Worm (Caenorhabditis elegans) whole organism, early embryonic: Measurements from ENCODE around the gene ptp-2.

Experiments
- B0310.2 ChIP-seq: sonication (generic microtip); optimal IDR thresholded peaks from 2 replicates; lab custom pipeline; 2016; ENCODE audit warnings: mild to moderate bottlenecking, missing genetic modification characterization, missing compliant biosample characterization
- F13C5.2 ChIP-seq: sonication (generic microtip); optimal IDR thresholded peaks from 2 replicates; lab custom pipeline; 2017; ENCODE audit warnings: mild to moderate bottlenecking, missing genetic modification characterization, inconsistent platforms, missing compliant biosample characterization
- ama-1 ChIP-seq: fragments of 150-350 bp; optimal IDR thresholded peaks from 2 replicates; lab custom pipeline; 2014
- ceh-13 ChIP-seq: fragments of 200-800 bp; sonication (Bioruptor generic); optimal IDR thresholded peaks from 2 replicates; lab custom pipeline; 2018; ENCODE audit warnings: mild to moderate bottlenecking, missing genetic modification characterization, missing compliant biosample characterization
- ets-7 ChIP-seq: sonication (generic microtip); optimal IDR thresholded peaks from 2 replicates; lab custom pipeline; 2016; ENCODE audit warnings: missing genotype, missing genetic modification characterization, missing compliant biosample characterization
- flt-1 ChIP-seq: fragments of 200-800 bp; sonication (Bioruptor generic); IDR thresholded peaks from 2 replicates; pipeline ENCODE4 v1.3.6; 2022; ENCODE audit warnings: missing genetic modification characterization, missing compliant biosample characterization
- hmbx-1 ChIP-seq: sonication (generic microtip); optimal IDR thresholded peaks from 2 replicates; lab custom pipeline; 2016; ENCODE audit warnings: mild to moderate bottlenecking, missing genetic modification characterization, missing compliant biosample characterization
- hmg-4 ChIP-seq: fragments of 200-800 bp; sonication (Bioruptor generic); optimal IDR thresholded peaks from 2 replicates; lab custom pipeline; 2018; ENCODE audit warnings: mild to moderate bottlenecking, missing genetic modification characterization, missing compliant biosample characterization
- hnd-1 ChIP-seq: sonication (generic microtip); optimal IDR thresholded peaks from 2 replicates; lab custom pipeline; 2016; ENCODE audit warnings: missing genetic modification characterization, missing compliant biosample characterization
- scrt-1 ChIP-seq: fragments of 200-800 bp; sonication (Bioruptor generic); IDR thresholded peaks from 2 replicates; pipeline ENCODE4 v1.3.6; 2022; ENCODE audit warnings: missing genetic modification characterization, missing compliant biosample characterization
- sea-1 ChIP-seq: fragments of 200-800 bp; sonication (Bioruptor generic); conservative IDR thresholded peaks from 2 replicates; pipeline ENCODE4 v1.3.6; 2022; ENCODE audit warnings: missing genetic modification characterization, missing compliant biosample characterization
- tbx-11 ChIP-seq: fragments of 200-800 bp; sonication (Bioruptor generic); IDR thresholded peaks from 2 replicates; pipeline ENCODE4 v1.3.6; 2022; ENCODE audit warnings: missing genetic modification characterization, missing compliant biosample characterization
- tbx-37 ChIP-seq: fragments of 200-800 bp; sonication (Bioruptor generic); conservative IDR thresholded peaks from 2 replicates; pipeline ENCODE4 v1.3.6; 2022; ENCODE audit warnings: missing genetic modification reagents, missing genetic modification characterization, missing compliant biosample characterization
- tra-4 ChIP-seq: sonication (generic microtip); optimal IDR thresholded peaks from 2 replicates; lab custom pipeline; 2017; ENCODE audit warnings: missing genetic modification characterization, missing compliant biosample characterization

DNA sequence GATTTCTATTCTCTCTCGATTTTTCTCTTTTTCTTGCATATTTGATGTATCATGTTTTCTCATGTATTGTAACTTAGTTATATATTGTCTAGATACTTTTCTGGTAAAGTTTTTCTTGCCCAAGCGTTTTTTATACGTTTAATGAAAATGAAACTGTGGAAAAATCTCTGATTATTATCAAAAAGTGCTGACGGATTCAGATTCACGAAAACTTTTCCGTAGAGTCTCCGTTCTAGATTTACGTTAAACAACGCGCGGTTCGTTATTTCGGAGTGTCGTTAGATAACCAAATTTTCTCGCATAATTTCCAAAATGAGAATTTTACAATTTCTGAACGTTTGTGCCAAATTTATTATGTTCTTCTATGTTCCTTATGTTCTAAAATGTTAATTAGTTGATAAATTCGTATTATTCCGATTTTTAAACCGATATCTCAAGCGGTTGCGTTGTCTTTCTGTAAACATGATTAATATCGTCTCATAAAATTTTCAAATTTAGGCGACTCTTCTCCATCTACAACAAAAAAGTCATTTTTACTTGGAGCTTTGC lies at the start of gene ptp-2:
- TF ChIP-seq F13C5.2 (no peak), ama-1 (lab: Kevin White, UChicago) (no peak), scrt-1 (GFP tag; lab: Robert Waterston, UW) (no peak), sea-1 (GFP tag; lab: Robert Waterston, UW) (no peak), flt-1 (no peak), ceh-13 (GFP tag; lab: Kevin White, UChicago) (no peak), hmg-4 (no peak), tra-4 (tag; lab: Kevin White, UChicago) (no peak), ets-7 (no peak), hnd-1 (no peak), tbx-37 (GFP tag; lab: Robert Waterston, UW) (no peak), B0310.2 (tag; lab: Kevin White, UChicago) (no peak), tbx-11 (GFP tag; lab: Robert Waterston, UW) (no peak), hmbx-1 (tag; lab: Kevin White, UChicago) (no peak)
